Fruit fly (Drosophila melanogaster): ENCODE data around the gene Meics.

Meics gene

DNA sequence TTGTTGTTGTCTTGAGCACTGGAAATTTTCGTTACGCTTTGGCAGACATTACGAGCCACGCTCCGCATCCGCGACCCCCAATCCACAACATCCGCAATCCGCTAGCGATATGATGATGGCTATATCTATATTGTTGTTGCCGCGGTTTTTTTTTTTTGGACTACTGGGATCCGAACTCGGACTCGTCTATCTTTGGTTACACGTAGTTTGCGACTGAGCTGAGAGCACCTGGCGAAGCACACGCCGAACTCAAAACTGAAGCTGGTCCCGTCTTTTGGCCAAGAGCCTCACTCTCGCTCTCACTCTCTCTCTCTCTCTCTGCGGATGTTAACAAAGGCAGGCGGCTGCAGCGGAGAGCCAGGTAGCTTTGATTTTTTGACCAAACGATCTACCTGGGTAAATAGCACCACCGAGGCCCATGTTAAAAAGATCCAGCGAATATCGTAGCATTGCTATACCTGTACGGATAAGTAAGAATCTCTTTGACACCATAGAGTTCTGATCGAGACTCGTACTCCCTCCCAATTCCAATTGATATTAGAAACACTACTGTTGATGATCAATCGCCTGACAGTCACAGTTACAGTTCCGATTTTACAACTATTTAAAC lies 39.3 kb downstream of the Meics start, which contains the start of gene Rgl (continued):
- no peak for TF ChIP-seq zfh1 (GFP tag; IDR thresholded peaks at IDR 0.05)
- no peak for TF ChIP-seq Ets65A (GFP tag)
- no peak for TF ChIP-seq luna (GFP tag; optimal IDR thresholded peaks at IDR 0.05)
- TF ChIP-seq Xbp1 (GFP tag; optimal IDR thresholded peaks at IDR 0.05), result no peak
- no peak for TF ChIP-seq tll (GFP tag; optimal IDR thresholded peaks at IDR 0.05)
- TF ChIP-seq CG2712 (tag; optimal IDR thresholded peaks at IDR 0.05), result no peak
- peak; percentile 29; the same call in 1 of the 2 replicates for TF ChIP-seq Scr (GFP tag; IDR thresholded peaks at IDR 0.05; ENCODE audit: partially characterized antibody)
- no peak for TF ChIP-seq sima (GFP tag; optimal IDR thresholded peaks at IDR 0.05)
- peak; percentile 66 for TF ChIP-seq CG10543 (GFP tag; optimal IDR thresholded peaks at IDR 0.05)
- peak; percentile 51 for TF ChIP-seq CG13287 (GFP tag; IDR thresholded peaks at IDR 0.05; ENCODE audit: partially characterized antibody)
- no peak for TF ChIP-seq pho (GFP tag; optimal IDR thresholded peaks at IDR 0.05)
- no peak for TF ChIP-seq Sox100B (GFP tag; optimal IDR thresholded peaks at IDR 0.05)
- TF ChIP-seq pan (optimal IDR thresholded peaks at IDR 0.05), result no peak
- no peak for TF ChIP-seq pan (GFP tag; optimal IDR thresholded peaks at IDR 0.05 in 1 of 2, IDR thresholded peaks at IDR 0.05 in 1 of 2)
- TF ChIP-seq chn (GFP tag; optimal IDR thresholded peaks at IDR 0.05), result no peak
- peak; percentile 72 for TF ChIP-seq rib (GFP tag; IDR thresholded peaks at IDR 0.05)
- TF ChIP-seq Atf-2 (GFP tag; optimal IDR thresholded peaks at IDR 0.05), result no peak
- no peak for TF ChIP-seq Rx (GFP tag; IDR thresholded peaks at IDR 0.05)
- no peak for TF ChIP-seq trh (GFP tag; optimal IDR thresholded peaks at IDR 0.05)
- no peak for TF ChIP-seq CG6683 (GFP tag; optimal IDR thresholded peaks at IDR 0.05)
- no peak for TF ChIP-seq gfzf (GFP tag; optimal IDR thresholded peaks at IDR 0.05)
- no peak for TF ChIP-seq CG15514 (GFP tag; optimal IDR thresholded peaks at IDR 0.05)
- TF ChIP-seq CG6813 (GFP tag; optimal IDR thresholded peaks at IDR 0.05), result no peak
- peak; percentile 29 for TF ChIP-seq CG7987 (GFP tag; optimal IDR thresholded peaks at IDR 0.05)
- TF ChIP-seq CG9932 (GFP tag; IDR thresholded peaks at IDR 0.05), result 0 out of 2 replicates have a peak, but pooled peaks have one; percentile 15
- TF ChIP-seq sob (GFP tag; IDR thresholded peaks at IDR 0.05), result peak; percentile 47; the same call in 1 of the 2 replicates
- TF ChIP-seq cato (GFP tag; optimal IDR thresholded peaks at IDR 0.05; ENCODE audit: borderline replicate concordance), result no peak
- no peak for TF ChIP-seq Bdp1 (GFP tag; optimal IDR thresholded peaks at IDR 0.05)
- no peak for TF ChIP-seq cwo (GFP tag; optimal IDR thresholded peaks at IDR 0.05)
- no peak for TF ChIP-seq ham (GFP tag; IDR thresholded peaks at IDR 0.05)
- TF ChIP-seq dpn (GFP tag; optimal IDR thresholded peaks at IDR 0.05), result no peak
- peak; percentile 93 for TF ChIP-seq sqz (GFP tag; optimal IDR thresholded peaks at IDR 0.05)
- TF ChIP-seq gro (GFP tag; optimal IDR thresholded peaks at IDR 0.05), result peak; percentile 56
- TF ChIP-seq nom (GFP tag; optimal IDR thresholded peaks at IDR 0.05), result peak; percentile 72
- TF ChIP-seq sim (GFP tag; IDR thresholded peaks at IDR 0.05), result no peak
- TF ChIP-seq esg (GFP tag; conservative IDR thresholded peaks at IDR 0.05), result no peak
- TF ChIP-seq CG9727 (GFP tag; optimal IDR thresholded peaks at IDR 0.05), result no peak
- TF ChIP-seq Spps (tag; optimal IDR thresholded peaks at IDR 0.05), result no peak
- TF ChIP-seq CrebB (tag; optimal IDR thresholded peaks at IDR 0.05), result peak; percentile 1
- TF ChIP-seq ac (GFP tag; optimal IDR thresholded peaks at IDR 0.05), result peak; percentile 20
- TF ChIP-seq bcd (GFP tag; optimal IDR thresholded peaks at IDR 0.05), result no peak
- peak; percentile 65 for TF ChIP-seq sens (GFP tag)
- no peak for TF ChIP-seq sug (tag; optimal IDR thresholded peaks at IDR 0.05)
- peak; percentile 24; the same call in 1 of the 2 replicates for TF ChIP-seq bbx (GFP tag; IDR thresholded peaks at IDR 0.05; ENCODE audit: partially characterized antibody)
- no peak for TF ChIP-seq CG2129 (GFP tag; IDR thresholded peaks at IDR 0.05; ENCODE audit: partially characterized antibody)
- no peak for TF ChIP-seq ken (GFP tag; IDR thresholded peaks at IDR 0.05)
- TF ChIP-seq BEAF-32 (GFP tag; optimal IDR thresholded peaks at IDR 0.05), result no peak
- no peak for TF ChIP-seq CG11093 (GFP tag; IDR thresholded peaks at IDR 0.05)
- no peak for TF ChIP-seq ERR (GFP tag; optimal IDR thresholded peaks at IDR 0.05)
- TF ChIP-seq CG7786 (GFP tag; optimal IDR thresholded peaks at IDR 0.05), result no peak

All from whole organism, embryonic.